Fruit fly (Drosophila melanogaster): ENCODE measurements around the gene CG5854.

The CG5854 gene

DNA sequence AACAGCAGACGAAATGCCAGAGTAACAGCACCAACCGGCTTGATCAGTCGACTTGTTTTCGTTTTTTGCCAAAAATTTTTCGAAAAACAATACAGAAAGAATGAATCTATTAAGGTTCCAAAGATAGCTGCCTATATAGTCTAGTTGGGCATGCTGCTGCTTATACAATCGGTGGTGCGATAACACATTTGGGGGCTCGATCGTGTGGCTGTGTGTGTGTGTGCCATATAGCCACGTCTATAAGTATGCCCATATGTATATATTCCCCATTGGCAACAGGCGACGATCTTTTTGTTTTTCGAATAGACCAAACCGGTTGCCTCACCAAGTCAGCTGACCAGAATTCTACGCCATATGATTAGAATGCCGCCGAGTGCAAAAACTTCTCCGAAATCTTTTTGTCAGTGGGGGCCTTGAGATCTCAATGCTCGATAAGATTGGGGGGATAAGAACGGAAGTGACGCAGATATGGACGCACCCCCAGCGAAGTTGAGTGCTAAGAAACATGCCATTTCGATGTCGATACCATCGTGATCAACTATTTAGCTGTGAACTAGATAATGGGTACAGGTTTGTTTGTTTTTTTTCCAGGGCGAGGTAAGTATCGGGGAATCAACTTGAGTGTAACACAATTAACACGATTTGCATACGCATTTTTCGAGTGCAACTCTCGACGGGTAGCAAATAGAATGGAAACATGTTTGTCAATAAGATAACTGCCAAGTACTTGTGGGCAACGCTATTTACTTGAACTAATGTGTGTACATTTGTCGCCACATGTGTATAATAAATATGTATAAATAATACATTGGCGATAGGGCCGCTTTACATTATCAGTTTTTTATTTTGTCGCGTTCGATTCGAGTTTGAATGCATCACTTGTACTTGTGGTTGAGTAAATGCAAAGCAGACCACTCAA lies 6.5 kb downstream of the CG5854 start (continued):
- no peak; the same call in 2 of the 3 replicates for TF ChIP-seq CG6175 (GFP tag; IDR thresholded peaks at IDR 0.05)
- peak; percentile 53 for TF ChIP-seq CG12769 (tag; optimal IDR thresholded peaks at IDR 0.05)
- TF ChIP-seq Dad (GFP tag; optimal IDR thresholded peaks at IDR 0.05), result no peak
- no peak for TF ChIP-seq gro (GFP tag; optimal IDR thresholded peaks at IDR 0.05)
- peak; percentile 93 for TF ChIP-seq CG17359 (tag; optimal IDR thresholded peaks at IDR 0.05)
- peak; percentile 62; the same call in 1 of the 3 replicates for TF ChIP-seq C15 (GFP tag; IDR thresholded peaks at IDR 0.05)
- peak; percentile 76 for TF ChIP-seq Sox102F (GFP tag; optimal IDR thresholded peaks at IDR 0.05)
- TF ChIP-seq nom (GFP tag; optimal IDR thresholded peaks at IDR 0.05), result peak; percentile 11
- no peak; the same call in 1 of the 2 replicates for TF ChIP-seq CG14667 (GFP tag; IDR thresholded peaks at IDR 0.05)
- TF ChIP-seq CG3847 (GFP tag; IDR thresholded peaks at IDR 0.05), result peak; percentile 19; the same call in 1 of the 2 replicates
- TF ChIP-seq Hr3 (GFP tag; optimal IDR thresholded peaks at IDR 0.05), result peak; percentile 28
- TF ChIP-seq Rx (GFP tag; IDR thresholded peaks at IDR 0.05), result no peak
- no peak for TF ChIP-seq gfzf (GFP tag; optimal IDR thresholded peaks at IDR 0.05)
- TF ChIP-seq ro (GFP tag; IDR thresholded peaks at IDR 0.05), result no peak
- no peak for TF ChIP-seq shn (GFP tag; optimal IDR thresholded peaks at IDR 0.05)
- TF ChIP-seq croc (GFP tag; conservative IDR thresholded peaks at IDR 0.05), result no peak
- TF ChIP-seq Fer1 (GFP tag; optimal IDR thresholded peaks at IDR 0.05), result peak; percentile 84
- peak; percentile 64 for TF ChIP-seq Bteb2 (GFP tag; optimal IDR thresholded peaks at IDR 0.05)
- TF ChIP-seq dimm (GFP tag; IDR thresholded peaks at IDR 0.05), result no peak
- peak; percentile 48 for TF ChIP-seq D19B (GFP tag; optimal IDR thresholded peaks at IDR 0.05)
- peak; percentile 54; the same call in 1 of the 3 replicates for TF ChIP-seq Optix (GFP tag; IDR thresholded peaks at IDR 0.05)
- peak; percentile 84 for TF ChIP-seq CG7987 (GFP tag; optimal IDR thresholded peaks at IDR 0.05)
- peak in 1 of 3 experiments; percentile 1 for TF ChIP-seq Stat92E (GFP tag; optimal IDR thresholded peaks at IDR 0.05)
- TF ChIP-seq Med (GFP tag), result peak; percentile 91
- peak; percentile 36 for TF ChIP-seq cg (GFP tag; optimal IDR thresholded peaks at IDR 0.05)
- no peak for TF ChIP-seq ham (GFP tag; IDR thresholded peaks at IDR 0.05)
- TF ChIP-seq Aef1 (GFP tag; IDR thresholded peaks at IDR 0.05), result no peak
- peak; percentile 51 for TF ChIP-seq CG8290 (GFP tag; optimal IDR thresholded peaks at IDR 0.05)
- TF ChIP-seq CG8290 (tag; optimal IDR thresholded peaks at IDR 0.05), result peak; percentile 90 to 94
- TF ChIP-seq CG15696 (tag; optimal IDR thresholded peaks at IDR 0.05), result peak; percentile 93
- TF ChIP-seq bsh (GFP tag; optimal IDR thresholded peaks at IDR 0.05), result peak in 1 of 2 experiments; percentile 90
- peak; percentile 45 for TF ChIP-seq trem (tag; optimal IDR thresholded peaks at IDR 0.05)
- TF ChIP-seq yki (optimal IDR thresholded peaks at IDR 0.05), result no peak
- TF ChIP-seq slou (GFP tag; optimal IDR thresholded peaks at IDR 0.05), result peak; percentile 82
- TF ChIP-seq CG17912 (GFP tag; optimal IDR thresholded peaks at IDR 0.05), result peak; percentile 92
- peak; percentile 48; the same call in 1 of the 2 replicates for TF ChIP-seq CG11085 (GFP tag; IDR thresholded peaks at IDR 0.05)
- peak; percentile 70 for TF ChIP-seq Fer2 (tag; optimal IDR thresholded peaks at IDR 0.05)
- TF ChIP-seq CG12299 (tag; optimal IDR thresholded peaks at IDR 0.05), result peak; percentile 89
- TF ChIP-seq CG12236 (GFP tag; optimal IDR thresholded peaks at IDR 0.05), result peak; percentile 83
- peak; percentile 56 to 57 for TF ChIP-seq dpn (GFP tag; optimal IDR thresholded peaks at IDR 0.05)
- peak; percentile 77 for TF ChIP-seq CG13424 (tag; optimal IDR thresholded peaks at IDR 0.05)
- peak; percentile 12 for TF ChIP-seq eyg (GFP tag; optimal IDR thresholded peaks at IDR 0.05)
- no peak for TF ChIP-seq dati (GFP tag; IDR thresholded peaks at IDR 0.05)
- TF ChIP-seq HmgD (GFP tag; optimal IDR thresholded peaks at IDR 0.05), result no peak
- peak; percentile 51 for TF ChIP-seq CG7928 (GFP tag; optimal IDR thresholded peaks at IDR 0.05)
- no peak for TF ChIP-seq CG31224 (GFP tag; IDR thresholded peaks at IDR 0.05)
- no peak for TF ChIP-seq Doc3 (GFP tag; IDR thresholded peaks at IDR 0.05; ENCODE audit: partially characterized antibody)
- peak; percentile 50 for TF ChIP-seq nmo (GFP tag; optimal IDR thresholded peaks at IDR 0.05)
- TF ChIP-seq Atf3 (GFP tag; optimal IDR thresholded peaks at IDR 0.05), result peak; percentile 39
